Worm (Caenorhabditis elegans) whole organism, early embryonic: ENCODE results near the gene mrps-5.

ENCODE experiments used
- ama-1 ChIP-seq: fragments of 150-350 bp; optimal IDR thresholded peaks from 2 replicates; lab custom pipeline; 2014
- ceh-13 ChIP-seq: fragments of 200-800 bp; sonication (Bioruptor generic); optimal IDR thresholded peaks from 2 replicates; lab custom pipeline; 2018; ENCODE audit warnings: mild to moderate bottlenecking, missing genetic modification characterization, missing compliant biosample characterization
- hmbx-1 ChIP-seq: sonication (generic microtip); optimal IDR thresholded peaks from 2 replicates; lab custom pipeline; 2016; ENCODE audit warnings: mild to moderate bottlenecking, missing genetic modification characterization, missing compliant biosample characterization
- hmg-4 ChIP-seq: fragments of 200-800 bp; sonication (Bioruptor generic); optimal IDR thresholded peaks from 2 replicates; lab custom pipeline; 2018; ENCODE audit warnings: mild to moderate bottlenecking, missing genetic modification characterization, missing compliant biosample characterization
- hnd-1 ChIP-seq: sonication (generic microtip); optimal IDR thresholded peaks from 2 replicates; lab custom pipeline; 2016; ENCODE audit warnings: missing genetic modification characterization, missing compliant biosample characterization
- tra-4 ChIP-seq: sonication (generic microtip); optimal IDR thresholded peaks from 2 replicates; lab custom pipeline; 2017; ENCODE audit warnings: missing genetic modification characterization, missing compliant biosample characterization

DNA sequence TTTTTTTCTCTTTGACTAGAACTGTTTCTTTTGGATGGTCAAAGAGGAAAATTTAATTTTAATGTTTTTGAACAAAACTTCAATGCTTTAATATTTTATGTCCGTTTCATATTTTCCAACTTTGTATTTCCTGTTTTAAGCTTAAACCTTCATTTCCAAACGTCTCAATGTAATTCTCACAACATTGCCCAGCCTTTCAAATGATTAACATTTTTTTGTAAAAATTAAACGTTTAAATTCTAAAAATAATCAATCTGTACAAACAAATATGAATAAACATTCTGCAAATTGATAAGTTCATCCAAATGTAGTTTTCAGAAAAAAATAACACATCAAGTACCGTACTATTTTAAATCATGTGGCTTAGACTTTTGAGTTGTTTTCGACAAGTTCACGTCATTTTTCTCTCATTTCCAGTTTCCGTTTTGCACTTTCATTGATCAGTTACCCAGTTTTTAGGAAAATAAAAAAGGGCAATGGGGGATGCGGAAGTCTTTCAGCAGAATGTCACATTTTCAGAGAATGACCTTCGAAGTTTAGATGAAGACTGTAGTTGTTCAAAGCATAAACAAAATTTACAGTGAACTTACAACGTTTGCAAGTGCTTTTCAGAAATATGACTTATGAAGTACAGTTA, 20.5 kb upstream of the mrps-5 start:
- TF ChIP-seq ama-1 (lab: Kevin White, UChicago) (no peak), ceh-13 (GFP tag; lab: Kevin White, UChicago) (no peak), tra-4 (tag; lab: Kevin White, UChicago) (no peak), hmg-4 (GFP tag; lab: Kevin White, UChicago) (no peak), hmbx-1 (tag; lab: Kevin White, UChicago) (no peak), hnd-1 (tag; lab: Kevin White, UChicago) (no peak)
